Fruit fly (Drosophila melanogaster) S2 (cell line): ENCODE measurements around the gene pyd.

Experiments
- CG8478 ChIP-seq: fragments of >200 bp; optimal IDR thresholded peaks from 2 replicates; lab custom pipeline; 2018
- CTCF ChIP-seq, 2 experiments: fragments of >200 bp; optimal IDR thresholded peaks; 2 replicates each; lab custom pipeline; 2018

DNA sequence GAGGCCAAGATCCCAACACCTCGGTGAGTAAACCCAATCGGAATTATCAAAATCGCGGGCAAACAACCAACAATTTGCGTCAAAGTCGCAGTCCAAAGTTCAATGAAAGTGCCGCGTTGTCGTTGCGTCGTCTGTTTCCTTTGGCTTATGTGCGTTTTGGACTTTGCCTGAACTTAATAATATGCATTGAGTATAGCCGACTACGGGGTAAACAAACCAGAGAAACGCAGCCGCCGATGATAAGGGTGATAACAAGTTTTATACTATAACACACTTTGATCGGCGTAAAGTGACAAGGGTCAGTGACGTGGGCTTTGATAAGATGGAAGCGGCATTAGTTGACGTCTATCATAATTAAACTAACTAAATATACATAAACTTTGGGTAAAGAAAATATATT, 8.1 kb upstream of the pyd start:
- TF ChIP-seq CTCF (optimal IDR thresholded peaks at IDR 0.05; lab: Kevin White, UChicago) (no peak), CG8478 (no peak)
